Worm (Caenorhabditis elegans) whole organism, L2 larva: Measurements from ENCODE around the gene Y70G10A.3.

Experiments
- F13H6.1 ChIP-seq: sonication (generic microtip); optimal IDR thresholded peaks from 2 replicates; lab custom pipeline; 2016; ENCODE audit warnings: missing genetic modification characterization, missing compliant biosample characterization
- ceh-16 ChIP-seq: fragments of 150-350 bp; optimal IDR thresholded peaks from 2 replicates; lab custom pipeline; 2014; ENCODE audit warnings: missing biosample characterization, missing genetic modification characterization
- nhr-11 ChIP-seq: fragments of 150-350 bp; optimal IDR thresholded peaks from 2 replicates; lab custom pipeline; 2014; ENCODE audit warnings: missing biosample characterization, missing genetic modification characterization
- nhr-12 ChIP-seq: fragments of 150-350 bp; optimal IDR thresholded peaks from 2 replicates; lab custom pipeline; 2014; ENCODE audit warnings: missing biosample characterization, missing genetic modification characterization
- nhr-77 ChIP-seq: fragments of 150-350 bp; optimal IDR thresholded peaks from 2 replicates; lab custom pipeline; 2014; ENCODE audit warnings: missing biosample characterization, missing genetic modification characterization
- snpc-4 ChIP-seq: fragments of 150-350 bp; optimal IDR thresholded peaks from 2 replicates; lab custom pipeline; 2014; ENCODE audit warnings: missing biosample characterization, missing genetic modification characterization
- unc-39 ChIP-seq: fragments of 150-350 bp; optimal IDR thresholded peaks from 2 replicates; lab custom pipeline; 2014; ENCODE audit warnings: missing biosample characterization, missing genetic modification characterization

DNA sequence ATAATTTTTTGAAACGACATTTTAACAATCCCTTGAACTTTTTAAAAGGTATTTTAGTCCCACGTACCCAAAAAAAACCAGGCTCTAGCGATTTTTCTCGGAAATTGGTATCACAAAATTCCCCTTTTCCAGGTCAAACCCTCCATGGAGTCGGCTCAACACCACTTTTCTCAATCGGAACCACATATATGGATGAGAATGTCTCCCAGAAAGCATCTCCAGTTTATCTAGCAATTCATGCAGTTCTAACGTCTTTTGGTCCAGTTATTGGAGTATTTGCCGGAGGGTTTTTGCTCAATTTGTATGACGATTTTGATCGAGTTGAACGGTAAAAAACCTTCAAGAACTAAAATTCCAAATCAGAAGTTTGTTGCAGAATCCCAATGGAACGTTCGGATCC, 1.2 kb downstream of the Y70G10A.3 start:
- TF ChIP-seq nhr-77 (tag; lab: Kevin White, UChicago) (no peak), nhr-11 (no peak), F13H6.1 (tag; lab: Kevin White, UChicago) (no peak), unc-39 (tag; lab: Kevin White, UChicago) (no peak), snpc-4 (no peak), nhr-12 (no peak), ceh-16 (tag; lab: Kevin White, UChicago) (no peak)
